Worm (Caenorhabditis elegans): ENCODE data around the gene ikke-1.

ikke-1 gene

DNA sequence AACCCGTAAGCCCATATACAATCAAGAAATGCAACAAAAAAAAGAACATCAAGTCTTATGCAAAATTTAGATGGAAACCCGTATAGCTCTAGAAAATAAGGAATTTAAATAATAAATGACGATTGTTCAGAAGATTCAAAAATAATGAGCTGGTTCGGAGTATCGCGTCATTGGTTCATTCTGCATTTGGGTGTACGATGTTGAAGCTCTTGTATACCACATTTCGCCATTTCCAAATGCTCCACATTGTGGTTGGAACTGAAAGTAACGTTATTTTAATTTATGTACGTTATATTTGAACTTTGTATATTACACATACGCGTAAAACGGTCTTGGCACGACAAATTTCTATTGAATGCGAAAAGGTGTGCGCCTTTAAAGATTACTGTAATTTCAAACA is 9.8 kb upstream of the ikke-1 start (continued):
- TF ChIP-seq snpc-4 (GFP tag; optimal IDR thresholded peaks at IDR 0.05) (no peak), snpc-4 (tag; optimal IDR thresholded peaks at IDR 0.05) (peak in 2 of 4 experiments; percentile 14 to 28), F49E8.2 (tag; optimal IDR thresholded peaks at IDR 0.05; ENCODE audit: insufficient read depth) (no peak), ekl-4 (GFP tag; IDR thresholded peaks at IDR 0.05) (no peak), akir-1 (GFP tag; optimal IDR thresholded peaks at IDR 0.05) (no peak), hrde-1 (tag; optimal IDR thresholded peaks at IDR 0.05; ENCODE audit: borderline replicate concordance) (peak; percentile 78), ztf-18 (tag; optimal IDR thresholded peaks at IDR 0.05) (peak; percentile 3), madf-3 (GFP tag; IDR thresholded peaks at IDR 0.05) (peak; percentile 77), C06A6.2 (GFP tag; conservative IDR thresholded peaks at IDR 0.05) (no peak), attf-6 (GFP tag; IDR thresholded peaks at IDR 0.05) (no peak), nfya-1 (tag; optimal IDR thresholded peaks at IDR 0.05; ENCODE audit: borderline replicate concordance, insufficient read depth) (no peak), tlf-1 (GFP tag; optimal IDR thresholded peaks at IDR 0.05) (peak; percentile 73), lir-1 (GFP tag; conservative IDR thresholded peaks at IDR 0.05) (no peak), nhr-90 (tag; optimal IDR thresholded peaks at IDR 0.05) (peak; percentile 25), madf-8 (GFP tag; conservative IDR thresholded peaks at IDR 0.05) (no peak), rpc-1 (optimal IDR thresholded peaks at IDR 0.05) (no peak), rpc-1 (tag; optimal IDR thresholded peaks at IDR 0.05) (no peak), lin-35 (GFP tag; optimal IDR thresholded peaks at IDR 0.05) (no peak), ZK185.1 (tag; optimal IDR thresholded peaks at IDR 0.05; ENCODE audit: poor library complexity, severe bottlenecking) (no peak), K12H6.12 (tag; optimal IDR thresholded peaks at IDR 0.05) (no peak), attf-5 (GFP tag; optimal IDR thresholded peaks at IDR 0.05) (no peak), Y53G8AR.9 (GFP tag; conservative IDR thresholded peaks at IDR 0.05) (peak; percentile 91), F57C9.4 (tag; optimal IDR thresholded peaks at IDR 0.05) (no peak), egl-44 (GFP tag; IDR thresholded peaks at IDR 0.05) (no peak), let-607 (tag; optimal IDR thresholded peaks at IDR 0.05) (no peak), F22D6.2 (tag; optimal IDR thresholded peaks at IDR 0.05) (no peak), F23B12.7 (tag; optimal IDR thresholded peaks at IDR 0.05; ENCODE audit: insufficient read depth) (no peak), T07F8.4 (tag; optimal IDR thresholded peaks at IDR 0.05) (no peak), ztf-3 (GFP tag; optimal IDR thresholded peaks at IDR 0.05) (no peak), hlh-12 (tag; optimal IDR thresholded peaks at IDR 0.05) (no peak), ztf-28 (GFP tag; IDR thresholded peaks at IDR 0.05) (no peak), snpc-3.4 (tag; optimal IDR thresholded peaks at IDR 0.05) (no peak), dox-1 (GFP tag; IDR thresholded peaks at IDR 0.05) (no peak; the same call in 1 of the 2 replicates), mcd-1 (GFP tag; IDR thresholded peaks at IDR 0.05) (no peak; the same call in 1 of the 2 replicates), ama-1 (optimal IDR thresholded peaks at IDR 0.05) (no peak), ama-1 (GFP tag; optimal IDR thresholded peaks at IDR 0.05) (peak in 1 of 2 experiments; percentile 56), die-1 (tag; optimal IDR thresholded peaks at IDR 0.05) (no peak), ztf-25 (GFP tag; IDR thresholded peaks at IDR 0.05) (no peak), snpc-1.3 (tag; optimal IDR thresholded peaks at IDR 0.05; ENCODE audit: insufficient read depth) (no peak), pha-4 (tag; optimal IDR thresholded peaks at IDR 0.05) (no peak), repo-1 (tag; optimal IDR thresholded peaks at IDR 0.05) (peak; percentile 80), unc-62 (GFP tag; optimal IDR thresholded peaks at IDR 0.05) (no peak), nhr-120 (GFP tag; IDR thresholded peaks at IDR 0.05) (no peak), rec-8 (tag; optimal IDR thresholded peaks at IDR 0.05) (no peak), F10E7.11 (tag; optimal IDR thresholded peaks at IDR 0.05) (no peak), bed-1 (GFP tag; IDR thresholded peaks at IDR 0.05) (no peak), lsy-27 (tag; optimal IDR thresholded peaks at IDR 0.05; ENCODE audit: borderline replicate concordance, insufficient read depth) (no peak), sdz-38 (tag; optimal IDR thresholded peaks at IDR 0.05) (no peak)
